Worm (Caenorhabditis elegans): ENCODE results near the gene srlf-18.

DNA sequence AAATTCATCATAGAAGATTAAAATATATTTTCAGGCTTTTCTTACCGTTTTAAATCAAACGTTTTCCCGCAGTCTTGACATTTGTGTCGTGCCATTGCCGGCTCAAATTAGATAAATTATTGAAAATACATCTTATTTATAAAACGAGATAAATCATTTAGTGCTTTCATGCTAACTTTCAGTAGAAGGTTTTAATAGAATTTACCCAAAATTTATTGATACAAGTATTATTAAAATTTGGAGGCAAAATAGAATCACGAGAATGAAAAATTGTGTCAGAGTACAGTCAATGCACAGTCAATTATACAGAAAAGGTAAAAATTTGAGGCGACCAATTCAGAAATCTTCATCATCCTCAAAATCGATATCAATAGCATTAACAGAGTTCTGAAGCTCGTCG is 22.8 kb downstream of the srlf-18 start, which contains the start of gene Y5F2A.4:
- no peak for TF ChIP-seq alr-1 (tag; optimal IDR thresholded peaks at IDR 0.05; ENCODE audit: borderline replicate concordance)
- TF ChIP-seq lin-15B (tag; optimal IDR thresholded peaks at IDR 0.05) = no peak
- no peak for TF ChIP-seq nhr-85 (tag)
- TF ChIP-seq ztf-4 (tag; optimal IDR thresholded peaks at IDR 0.05) = no peak
- no peak for TF ChIP-seq C34B4.2 (tag; optimal IDR thresholded peaks at IDR 0.05)
- TF ChIP-seq lin-39 (tag; optimal IDR thresholded peaks at IDR 0.05) = no peak
- TF ChIP-seq ama-1 (optimal IDR thresholded peaks at IDR 0.05) = no peak

All from whole organism, L1 larva.